Fruit fly (Drosophila melanogaster) whole organism, larva: ENCODE data around the gene ninaD.
A peak's percentile ranks its signal among the peaks of the same experiment; 100 is the strongest.

Experiments used
- noc ChIP-seq: fragments of 200-800 bp; sonication (Bioruptor generic); optimal IDR thresholded peaks from 3 replicates; lab custom pipeline; 2019; ENCODE audit warnings: missing biosample characterization, mild to moderate bottlenecking, missing genetic modification characterization, moderate library complexity

The ninaD gene

dm6 chr2L:18081328-18081727, at the start of gene ninaD:
ninaD (plus strand) TSS chr2L:18081628.
- no peak for TF ChIP-seq noc (tag; lab: Kevin White, UChicago)

dm6 chr2L:18032741-18033140, 48.7 kb upstream of the ninaD start:
- no peak for TF ChIP-seq noc (tag; lab: Kevin White, UChicago)

- TF ChIP-seq noc (tag; lab: Kevin White, UChicago): no peak
Observed at dm6 chr2L:18067266-18067665, 14.2 kb upstream of the ninaD start.

DNA sequence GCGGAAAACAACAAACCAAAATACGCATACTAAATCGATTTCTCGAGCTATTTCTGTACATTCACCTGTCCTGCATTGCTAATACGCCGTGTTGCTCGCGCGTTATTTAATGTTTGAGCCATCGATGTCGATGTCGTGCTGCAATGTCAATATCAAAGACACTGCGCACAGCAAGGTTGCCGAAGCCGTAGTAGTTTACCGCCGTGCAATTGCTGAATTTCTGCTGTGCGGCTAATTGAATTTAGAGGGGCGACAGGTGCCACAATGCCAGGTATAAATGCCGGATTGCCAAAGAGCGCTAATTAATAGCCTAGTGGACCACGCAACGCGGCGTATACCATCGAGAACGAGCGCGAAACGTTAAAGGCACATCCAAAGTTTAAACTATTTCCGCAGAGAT, 3.5 kb upstream of the ninaD start, which contains the start of gene Arr1:
TSS of gene Arr1 (plus strand) at position 301 of the 400 bp plus-strand sequence.
- no peak for TF ChIP-seq noc (tag; lab: Kevin White, UChicago)

- no peak for TF ChIP-seq noc (tag; lab: Kevin White, UChicago)
Observed at dm6 chr2L:18083956-18084355, 2.5 kb downstream of the ninaD start, which contains the start of gene CG31741. CG31741 (plus strand) TSS chr2L:18084256.

dm6 chr2L:18091705-18092104, 10.3 kb downstream of the ninaD start:
- no peak for TF ChIP-seq noc (tag; lab: Kevin White, UChicago)

- TF ChIP-seq noc (tag; lab: Kevin White, UChicago): no peak
Observed at dm6 chr2L:18092156-18092555, 10.7 kb downstream of the ninaD start, which contains the start of gene CG15153. CG15153 (minus strand) TSS chr2L:18092256.

dm6 chr2L:18096268-18096667, 14.8 kb downstream of the ninaD start, which contains the start of gene Slc25A46b:
Slc25A46b (plus strand) TSS chr2L:18096568.
- TF ChIP-seq noc (tag; lab: Kevin White, UChicago): no peak

DNA sequence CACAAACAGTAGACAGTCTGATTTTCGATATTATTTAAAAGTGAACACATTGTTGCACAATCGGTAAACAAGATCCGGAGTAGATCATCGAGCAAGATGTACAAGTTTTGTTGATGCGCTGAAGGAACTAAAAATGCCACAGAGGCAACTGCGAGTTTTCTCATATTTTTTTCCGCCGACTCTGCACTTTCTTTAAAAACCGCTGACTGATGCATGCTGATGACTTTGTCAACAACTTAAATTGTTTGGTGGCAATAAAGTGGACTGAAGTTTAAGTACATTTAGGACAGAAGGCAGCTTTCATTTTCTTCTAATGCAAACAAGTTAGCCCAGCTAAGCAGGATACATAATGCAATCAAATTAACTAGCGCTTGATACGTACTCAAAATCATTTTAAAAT, 31.0 kb downstream of the ninaD start:
- no peak for TF ChIP-seq noc (tag; lab: Kevin White, UChicago)

DNA sequence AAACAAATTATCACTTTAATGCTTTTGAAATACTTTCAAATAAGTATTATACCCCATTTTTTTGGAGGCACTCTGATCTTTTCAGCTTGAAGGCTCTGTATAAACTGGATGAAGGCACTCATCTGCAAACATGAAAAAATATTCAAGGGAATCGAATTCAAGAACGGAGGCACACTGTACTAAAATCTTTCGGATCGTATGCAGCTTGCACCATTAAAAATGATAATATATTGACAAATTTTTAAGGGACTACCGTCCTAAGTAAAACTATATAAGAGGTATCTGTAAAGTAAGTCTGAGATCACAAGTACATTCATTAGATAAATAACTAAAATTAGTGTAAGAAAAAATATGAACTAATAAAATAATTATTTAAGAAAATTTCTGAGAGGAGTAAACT, 31.7 kb downstream of the ninaD start, which contains the start of gene CG44476:
TSS of gene CG44476 (minus strand) at position 101 of the 400 bp plus-strand sequence.
- no peak for TF ChIP-seq noc (tag; lab: Kevin White, UChicago)

DNA sequence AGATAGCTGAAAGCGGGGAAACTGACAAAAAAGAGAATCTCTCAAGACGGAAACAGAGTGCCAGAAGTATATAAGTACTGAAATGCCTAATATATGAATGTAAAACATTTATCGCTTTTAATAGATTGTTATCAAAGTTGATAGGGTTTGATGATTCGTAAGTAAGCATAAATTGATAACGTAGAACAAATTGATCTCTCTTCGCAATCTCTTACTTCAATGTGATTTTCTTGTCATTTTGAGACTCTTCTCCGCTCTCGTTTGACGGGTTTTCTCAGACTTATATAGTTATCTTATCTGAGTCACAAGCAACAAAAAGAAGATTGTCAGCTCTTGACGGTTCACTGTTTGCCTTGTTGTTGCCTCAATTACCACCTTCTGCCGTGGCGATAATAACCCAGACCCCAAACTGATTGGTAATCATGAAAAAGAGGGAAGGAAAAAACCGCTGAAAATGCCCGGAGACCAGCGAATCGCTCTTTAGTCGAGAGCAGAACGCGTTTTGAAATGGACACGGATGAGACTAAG, 32.8 kb downstream of the ninaD start, which contains the start of gene CG15152:
TSS of gene CG15152 (plus strand) at position 372 of the 528 bp plus-strand sequence.
- peak; percentile 6 for TF ChIP-seq noc (tag; lab: Kevin White, UChicago)

DNA sequence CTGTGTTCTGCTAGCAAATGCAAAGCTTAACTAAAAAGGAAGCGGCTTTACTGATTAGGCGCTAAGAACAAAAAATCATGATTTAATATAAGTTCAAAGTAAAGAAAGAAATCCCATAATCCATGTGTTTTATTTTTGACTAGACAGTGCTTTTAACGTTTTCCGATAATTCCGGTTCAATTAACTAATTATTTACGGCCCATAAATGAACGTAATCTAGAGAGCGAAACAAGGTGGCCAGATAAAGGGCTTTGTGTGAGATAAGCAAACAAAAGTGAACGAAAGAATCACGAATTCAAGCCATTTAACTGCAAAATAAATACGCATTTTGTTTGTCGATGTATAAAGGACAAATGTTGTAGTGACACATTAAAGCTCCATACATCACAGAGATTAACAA, 33.7 kb downstream of the ninaD start:
- TF ChIP-seq noc (tag; lab: Kevin White, UChicago): no peak

DNA sequence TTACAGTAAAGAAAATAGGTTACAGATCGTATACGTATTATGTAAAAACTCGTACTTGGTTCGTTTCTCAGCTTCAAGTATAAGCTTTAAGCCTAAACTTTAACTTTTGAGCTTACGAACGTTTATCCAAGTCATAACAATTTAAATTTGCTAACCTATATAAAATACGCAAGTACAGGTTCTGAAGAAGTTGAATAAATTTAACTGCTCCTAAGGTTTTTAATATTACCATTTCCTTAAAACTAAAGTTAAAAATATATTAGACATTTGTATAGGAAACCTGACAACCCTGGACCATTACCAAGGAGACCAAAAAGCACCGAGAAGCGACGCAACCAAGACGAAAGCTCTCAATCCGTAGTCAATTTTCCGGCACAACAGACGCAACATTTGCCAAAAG, 38.2 kb downstream of the ninaD start, which contains the start of gene CG5758:
TSS of gene CG5758 (plus strand) at position 353 of the 400 bp plus-strand sequence.
- TF ChIP-seq noc (tag; lab: Kevin White, UChicago): peak; percentile 18

DNA sequence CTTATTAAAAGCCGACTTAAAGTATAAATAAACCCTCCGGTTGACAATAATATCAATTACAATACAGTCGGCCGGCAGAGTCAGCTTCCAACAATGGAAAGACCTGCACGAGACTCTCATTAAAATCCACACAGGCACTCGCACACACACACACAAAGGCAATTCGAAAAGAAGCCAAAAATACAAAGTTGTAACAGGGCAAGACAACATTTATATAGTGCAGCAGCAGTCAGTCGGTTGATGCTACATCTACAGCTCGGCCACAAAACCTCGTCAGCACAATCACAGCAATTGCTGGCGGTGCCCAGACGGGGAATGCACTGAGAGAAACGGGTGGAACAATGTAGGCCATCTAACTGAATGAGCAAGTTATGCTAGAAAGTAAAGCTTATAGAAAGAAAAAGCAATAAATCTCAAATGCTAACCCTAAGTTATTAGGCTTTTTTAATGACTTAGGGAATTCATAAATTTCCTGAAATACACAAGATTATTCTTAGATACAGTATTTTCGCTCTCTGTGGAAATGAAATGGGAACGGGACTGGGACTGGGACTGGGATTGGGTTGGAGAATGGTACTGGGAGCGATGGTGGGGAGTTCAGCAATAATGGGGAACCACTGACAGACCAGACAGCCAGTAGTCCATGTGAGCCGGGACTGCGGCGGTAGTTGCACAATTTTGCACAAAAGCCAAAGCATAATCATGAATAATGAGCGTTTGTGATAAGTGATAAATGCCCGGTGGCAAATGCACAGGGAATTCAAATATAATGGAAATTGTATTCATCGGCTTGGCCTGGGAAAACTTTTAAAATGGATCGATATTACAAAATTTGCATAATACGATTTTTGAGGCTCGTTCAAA, 40.2 kb downstream of the ninaD start:
- TF ChIP-seq noc (tag; lab: Kevin White, UChicago): no peak

DNA sequence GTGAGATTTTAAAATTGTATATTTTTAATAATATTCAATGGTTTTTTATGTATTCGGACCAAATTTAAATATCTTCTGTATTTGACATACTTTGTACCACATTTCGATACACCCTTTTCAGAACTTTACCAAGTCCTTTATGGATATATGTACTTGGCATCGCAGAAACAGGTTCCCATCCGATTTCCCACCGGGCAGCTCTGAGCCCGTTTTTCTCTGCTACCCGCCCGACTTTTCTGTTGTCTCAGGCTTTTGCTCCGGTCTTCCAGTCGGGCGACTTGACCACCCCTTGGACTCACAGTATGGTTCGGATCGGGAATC, 40.8 kb downstream of the ninaD start:
- TF ChIP-seq noc (tag; lab: Kevin White, UChicago): no peak

DNA sequence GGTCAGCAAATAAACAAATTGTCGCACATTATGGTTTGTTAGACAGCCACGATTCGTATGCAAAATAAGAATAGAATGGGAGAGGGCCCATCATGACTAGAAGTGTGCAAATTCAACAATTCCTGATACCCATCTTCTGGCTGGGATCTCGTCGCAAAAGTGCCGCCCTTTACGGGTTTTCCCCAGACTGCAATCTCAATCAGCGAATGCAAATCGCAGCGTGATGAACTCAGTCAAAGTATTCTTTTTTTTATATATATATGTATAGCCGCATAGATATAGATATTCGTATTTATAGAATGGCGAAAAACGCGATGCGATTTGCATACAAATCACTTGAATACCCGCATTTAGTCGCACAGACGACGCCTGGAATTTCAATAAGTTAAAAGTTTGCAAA, 41.5 kb downstream of the ninaD start:
- TF ChIP-seq noc (tag; lab: Kevin White, UChicago): no peak
